Worm (Caenorhabditis elegans) whole organism, L3 larva: ENCODE data around the gene nhr-193.

Source experiments
- aly-2 ChIP-seq: fragments of 150-350 bp; optimal IDR thresholded peaks from 2 replicates; lab custom pipeline; 2014; ENCODE audit warnings: missing biosample characterization, missing genetic modification characterization
- ama-1 ChIP-seq: fragments of 150-350 bp; optimal IDR thresholded peaks from 2 replicates; lab custom pipeline; 2018
- ceh-28 ChIP-seq: fragments of 150-350 bp; optimal IDR thresholded peaks from 2 replicates; lab custom pipeline; 2014; ENCODE audit warnings: missing biosample characterization, missing genetic modification reagents, missing genetic modification characterization
- nhr-28 ChIP-seq: fragments of 150-350 bp; optimal IDR thresholded peaks from 2 replicates; lab custom pipeline; 2014; ENCODE audit warnings: missing biosample characterization, missing genetic modification characterization
- tbx-2 ChIP-seq: sonication (generic microtip); optimal IDR thresholded peaks from 2 replicates; lab custom pipeline; 2016; ENCODE audit warnings: mild to moderate bottlenecking, missing genetic modification characterization, missing compliant biosample characterization
- ztf-11 ChIP-seq: fragments of 150-350 bp; optimal IDR thresholded peaks from 2 replicates; lab custom pipeline; 2014; ENCODE audit warnings: missing biosample characterization, missing genetic modification characterization

- TF ChIP-seq tbx-2 (no peak), ama-1 (lab: Kevin White, UChicago) (no peak), ztf-11 (tag; lab: Kevin White, UChicago) (no peak), aly-2 (tag; lab: Kevin White, UChicago) (no peak), ceh-28 (tag; lab: Kevin White, UChicago) (no peak), nhr-28 (tag; lab: Kevin White, UChicago) (no peak)
These were observed 24.9 kb upstream of the nhr-193 start, which contains the start of gene srh-180 for ce11 chrV:16317244-16317643.
